Fruit fly (Drosophila melanogaster): Measurements from ENCODE around the gene CaMKI.

Gene CaMKI

DNA sequence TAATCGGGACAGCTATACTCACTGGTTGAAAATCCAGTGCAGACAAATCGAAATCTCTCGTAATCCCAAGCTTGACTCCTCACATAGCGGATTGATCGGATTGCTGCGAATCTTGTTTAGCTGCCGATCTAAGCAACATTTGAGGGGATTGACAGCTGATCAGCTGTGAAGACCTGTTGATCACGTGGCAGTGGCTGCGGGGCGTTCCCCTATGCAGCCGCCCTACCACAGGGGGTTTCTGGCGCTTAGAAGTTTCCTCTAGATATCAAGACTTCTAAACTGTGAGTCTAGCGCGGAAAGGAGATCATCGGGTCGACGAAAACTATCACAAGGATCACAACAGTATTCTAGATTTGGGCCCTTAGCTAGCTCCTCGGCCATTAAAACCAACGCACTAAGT, 13.3 kb downstream of the CaMKI start:
- TF ChIP-seq Myc (optimal IDR thresholded peaks at IDR 0.05): no peak
- TF ChIP-seq psq (optimal IDR thresholded peaks at IDR 0.05): no peak
- no peak for TF ChIP-seq Sin3A (optimal IDR thresholded peaks at IDR 0.05)
- TF ChIP-seq h (optimal IDR thresholded peaks at IDR 0.05): no peak
- TF ChIP-seq insv (optimal IDR thresholded peaks at IDR 0.05): no peak
- TF ChIP-seq ttk (optimal IDR thresholded peaks at IDR 0.05): no peak

DNA sequence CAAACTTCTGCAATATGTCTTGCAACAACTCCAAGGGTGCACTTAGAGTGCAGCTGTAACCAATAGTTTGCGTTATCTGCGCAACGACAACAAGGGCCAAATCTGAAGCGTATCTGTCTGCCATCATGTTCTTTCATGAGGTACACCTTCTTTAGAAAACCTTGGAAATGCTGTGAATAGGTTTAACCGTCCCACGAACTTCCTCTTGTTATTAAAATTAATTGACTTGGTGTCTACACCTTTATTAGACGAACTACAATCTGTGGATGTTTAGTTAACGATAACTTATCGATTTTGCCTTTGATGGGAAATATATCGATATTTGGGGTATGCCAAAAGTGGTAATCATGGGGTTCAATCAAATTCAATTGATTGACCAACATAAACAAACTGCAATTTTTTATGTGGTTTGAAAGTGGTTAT, 21.2 kb downstream of the CaMKI start, which contains the start of gene Taf3:
Gene Taf3, minus strand, starts transcription at position 286 of the 423 bp plus-strand sequence.
- TF ChIP-seq Myc (optimal IDR thresholded peaks at IDR 0.05) (no peak), h (optimal IDR thresholded peaks at IDR 0.05) (no peak), insv (optimal IDR thresholded peaks at IDR 0.05) (no peak), ttk (optimal IDR thresholded peaks at IDR 0.05) (no peak), Sin3A (optimal IDR thresholded peaks at IDR 0.05) (no peak), psq (optimal IDR thresholded peaks at IDR 0.05) (no peak)

DNA sequence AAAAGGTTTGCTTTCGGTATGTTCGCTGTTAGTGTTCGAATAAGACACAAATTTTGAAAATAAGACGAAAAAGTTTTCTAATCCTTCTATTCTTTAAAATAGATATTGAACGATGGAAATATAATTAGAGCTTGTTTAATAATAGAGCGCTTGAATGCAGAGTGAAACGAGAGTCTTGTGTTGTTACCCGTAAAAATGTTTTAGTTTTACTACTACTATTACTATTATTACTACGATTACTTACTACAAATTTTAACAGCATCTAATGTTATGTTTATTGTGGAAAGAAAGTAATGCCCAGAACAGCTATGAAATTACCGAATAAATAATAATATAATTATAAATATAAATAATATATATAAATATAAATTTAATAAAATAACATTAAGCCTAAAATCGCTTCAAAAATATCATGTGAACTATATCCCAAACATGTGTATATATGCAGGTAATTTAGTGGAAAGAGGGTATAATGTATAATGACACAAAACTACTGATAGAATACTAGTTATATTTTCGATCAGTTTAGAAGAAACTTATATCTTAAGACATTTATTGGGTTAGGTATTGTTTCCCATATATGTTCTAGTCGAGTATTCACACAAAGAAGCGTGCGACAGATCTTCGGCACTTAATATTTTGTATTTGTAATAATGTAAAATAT, 21.8 kb downstream of the CaMKI start, which contains the start of gene CG33941:
Gene CG33941, plus strand, starts transcription at position 522 of the 664 bp plus-strand sequence.
- TF ChIP-seq insv (optimal IDR thresholded peaks at IDR 0.05): no peak
- no peak for TF ChIP-seq Myc (optimal IDR thresholded peaks at IDR 0.05)
- TF ChIP-seq h (optimal IDR thresholded peaks at IDR 0.05): no peak
- no peak for TF ChIP-seq psq (optimal IDR thresholded peaks at IDR 0.05)
- no peak for TF ChIP-seq Sin3A (optimal IDR thresholded peaks at IDR 0.05)
- no peak for TF ChIP-seq ttk (optimal IDR thresholded peaks at IDR 0.05)

DNA sequence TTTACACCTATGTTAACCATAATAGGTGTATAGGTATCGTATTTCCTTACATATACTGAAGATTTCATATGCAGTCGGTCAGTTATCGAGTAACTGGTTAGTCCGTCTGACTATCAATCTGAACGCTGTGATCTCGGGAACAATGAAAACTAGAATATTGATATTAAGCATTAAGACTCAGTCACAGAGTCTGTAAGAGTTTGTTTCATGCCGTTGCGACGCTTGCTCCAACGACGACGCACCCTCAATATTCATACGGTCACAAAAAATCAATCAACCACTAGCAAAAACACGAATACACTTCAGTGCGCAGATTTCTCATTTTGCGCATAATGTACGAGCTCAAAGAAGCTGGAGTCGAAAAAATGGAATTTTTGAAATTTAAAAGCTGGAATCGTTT, 22.7 kb downstream of the CaMKI start:
- TF ChIP-seq psq (optimal IDR thresholded peaks at IDR 0.05): no peak
- no peak for TF ChIP-seq Sin3A (optimal IDR thresholded peaks at IDR 0.05)
- no peak for TF ChIP-seq insv (optimal IDR thresholded peaks at IDR 0.05)
- TF ChIP-seq h (optimal IDR thresholded peaks at IDR 0.05): no peak
- no peak for TF ChIP-seq Myc (optimal IDR thresholded peaks at IDR 0.05)
- no peak for TF ChIP-seq ttk (optimal IDR thresholded peaks at IDR 0.05)

DNA sequence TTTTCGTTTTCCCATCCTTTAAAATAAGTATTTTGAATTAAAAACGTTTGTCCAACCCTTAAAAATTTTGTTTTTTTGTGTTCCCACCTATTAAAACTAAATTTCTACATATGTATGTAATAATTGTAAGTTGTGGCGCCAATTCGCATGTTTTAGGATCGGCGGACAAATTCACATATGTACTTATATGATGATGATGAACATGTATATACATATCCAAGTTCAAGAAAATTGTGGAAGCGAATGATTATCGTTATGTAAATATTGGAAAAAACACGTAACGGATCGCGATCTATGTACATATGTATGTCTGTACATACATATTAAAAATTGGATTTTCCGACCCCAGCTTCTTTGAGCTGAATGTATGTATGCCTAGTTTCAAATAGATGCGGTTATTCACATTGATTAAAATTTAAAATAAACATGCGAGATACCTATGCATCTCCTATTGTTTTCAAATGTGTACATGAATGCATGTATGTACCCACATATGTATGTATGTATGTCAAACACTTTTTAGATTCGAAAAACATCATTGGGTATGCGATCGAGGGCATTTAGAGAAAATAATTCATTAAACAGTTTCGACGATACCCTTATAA, 23.4 kb downstream of the CaMKI start:
- TF ChIP-seq insv (optimal IDR thresholded peaks at IDR 0.05) (no peak), Sin3A (optimal IDR thresholded peaks at IDR 0.05) (no peak), h (optimal IDR thresholded peaks at IDR 0.05) (no peak), psq (optimal IDR thresholded peaks at IDR 0.05) (no peak), Myc (optimal IDR thresholded peaks at IDR 0.05) (no peak), ttk (optimal IDR thresholded peaks at IDR 0.05) (no peak)

DNA sequence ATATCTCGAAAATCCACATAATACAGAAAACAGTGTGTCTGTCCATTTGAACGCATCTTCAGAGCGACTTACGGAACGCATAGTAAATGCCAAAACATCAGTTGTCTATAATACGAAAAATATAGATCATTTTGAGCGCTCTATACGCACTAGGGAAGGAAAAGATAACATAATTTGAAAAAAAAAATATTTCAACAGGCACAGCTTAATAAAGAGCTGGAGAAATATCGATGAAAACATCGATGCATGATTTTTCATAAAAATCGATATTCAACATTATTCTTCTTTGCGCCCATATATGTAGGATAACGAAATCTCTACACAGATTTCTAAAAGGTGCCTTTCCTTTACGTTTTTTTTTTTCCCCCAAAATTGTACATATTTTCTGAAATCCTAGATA, 36.4 kb downstream of the CaMKI start:
- TF ChIP-seq h (optimal IDR thresholded peaks at IDR 0.05) (no peak), psq (optimal IDR thresholded peaks at IDR 0.05) (no peak)

DNA sequence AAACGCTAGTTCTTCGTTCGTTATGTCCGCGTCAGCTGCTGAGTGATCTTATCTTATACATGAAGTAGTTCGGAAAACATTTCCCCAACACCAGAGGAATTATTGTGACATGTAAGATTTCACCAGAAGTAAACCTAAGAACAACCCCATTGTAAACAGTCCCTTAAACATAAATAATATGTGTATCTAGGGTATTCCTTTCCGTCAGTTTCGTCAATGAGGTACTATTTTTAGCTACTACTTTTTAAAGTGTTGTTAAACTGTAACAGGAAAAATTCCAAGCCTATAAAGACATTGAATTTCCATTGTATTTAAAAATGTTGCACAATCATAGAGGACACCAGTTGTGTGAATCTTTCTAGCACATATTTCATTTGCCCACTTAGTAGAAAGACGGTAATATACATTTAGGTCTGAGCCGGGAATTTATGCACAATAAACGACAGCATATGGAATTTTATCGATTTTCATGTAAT, 37.4 kb downstream of the CaMKI start:
- TF ChIP-seq Sin3A (optimal IDR thresholded peaks at IDR 0.05) (no peak), insv (optimal IDR thresholded peaks at IDR 0.05) (no peak), ttk (optimal IDR thresholded peaks at IDR 0.05) (no peak), h (optimal IDR thresholded peaks at IDR 0.05) (no peak), Myc (optimal IDR thresholded peaks at IDR 0.05) (no peak), psq (optimal IDR thresholded peaks at IDR 0.05) (no peak)

DNA sequence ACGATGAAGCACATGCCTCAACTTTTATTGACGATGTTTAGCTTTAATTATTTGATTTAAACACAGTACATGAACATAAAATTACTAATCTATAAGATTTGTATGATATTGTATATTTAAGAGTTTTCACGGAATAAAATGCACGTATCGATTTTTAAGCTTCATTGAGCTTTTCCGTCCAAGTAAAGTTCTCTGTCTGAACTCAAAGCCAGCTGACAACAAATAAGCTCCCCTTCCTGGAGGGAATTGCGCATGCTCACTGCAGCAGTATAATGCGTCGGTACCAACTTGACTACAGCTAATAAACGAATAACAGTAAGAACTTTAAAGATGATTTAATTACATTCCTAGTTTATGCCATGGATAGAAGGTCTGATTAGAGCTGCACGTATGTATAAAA, 38.3 kb downstream of the CaMKI start:
- TF ChIP-seq ttk (optimal IDR thresholded peaks at IDR 0.05) (no peak), Myc (optimal IDR thresholded peaks at IDR 0.05) (no peak), psq (optimal IDR thresholded peaks at IDR 0.05) (no peak), Sin3A (optimal IDR thresholded peaks at IDR 0.05) (no peak), insv (optimal IDR thresholded peaks at IDR 0.05) (no peak), h (optimal IDR thresholded peaks at IDR 0.05) (no peak)

DNA sequence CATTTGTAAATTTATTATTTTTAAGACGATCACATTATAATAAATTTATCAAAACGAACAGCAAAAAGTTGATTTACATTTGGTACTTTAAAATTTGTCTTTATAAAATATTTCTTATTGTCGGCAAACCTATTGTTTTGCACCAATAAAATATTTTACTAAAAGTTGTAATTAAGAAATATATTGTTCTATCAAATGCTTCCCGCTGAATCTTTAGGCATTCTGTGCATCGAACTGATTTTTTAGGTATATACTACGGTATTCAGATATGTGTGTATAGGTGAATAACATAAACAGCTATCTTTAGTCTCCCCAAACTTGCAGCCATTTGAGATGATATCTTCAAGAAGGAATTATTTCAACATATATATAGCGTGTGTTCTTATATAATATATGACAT, 40.5 kb downstream of the CaMKI start:
- TF ChIP-seq h (optimal IDR thresholded peaks at IDR 0.05): no peak
- no peak for TF ChIP-seq Sin3A (optimal IDR thresholded peaks at IDR 0.05)
- no peak for TF ChIP-seq ttk (optimal IDR thresholded peaks at IDR 0.05)
- no peak for TF ChIP-seq Myc (optimal IDR thresholded peaks at IDR 0.05)
- TF ChIP-seq psq (optimal IDR thresholded peaks at IDR 0.05): no peak
- TF ChIP-seq insv (optimal IDR thresholded peaks at IDR 0.05): no peak

DNA sequence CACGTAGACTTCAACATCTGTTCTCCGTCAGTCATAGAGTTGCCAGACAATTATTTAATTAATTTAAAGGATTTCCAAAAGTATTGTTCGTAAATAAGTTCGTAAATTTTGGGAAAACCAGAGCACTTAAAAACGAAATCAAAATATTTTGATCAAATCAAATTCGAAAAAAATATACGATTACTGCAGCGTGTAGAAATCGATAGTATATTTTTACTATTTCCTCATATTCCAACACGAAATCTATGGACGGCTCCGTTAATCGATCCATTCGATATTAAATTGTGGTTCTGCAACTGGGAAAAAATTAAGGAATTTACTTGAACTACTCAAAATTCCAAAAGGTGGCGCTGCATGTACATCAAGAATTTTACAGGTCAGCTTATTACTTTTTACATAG, 41.1 kb downstream of the CaMKI start:
- TF ChIP-seq ttk (optimal IDR thresholded peaks at IDR 0.05) (no peak), insv (optimal IDR thresholded peaks at IDR 0.05) (no peak), psq (optimal IDR thresholded peaks at IDR 0.05) (no peak), h (optimal IDR thresholded peaks at IDR 0.05) (no peak), Sin3A (optimal IDR thresholded peaks at IDR 0.05) (no peak), Myc (optimal IDR thresholded peaks at IDR 0.05) (no peak)

DNA sequence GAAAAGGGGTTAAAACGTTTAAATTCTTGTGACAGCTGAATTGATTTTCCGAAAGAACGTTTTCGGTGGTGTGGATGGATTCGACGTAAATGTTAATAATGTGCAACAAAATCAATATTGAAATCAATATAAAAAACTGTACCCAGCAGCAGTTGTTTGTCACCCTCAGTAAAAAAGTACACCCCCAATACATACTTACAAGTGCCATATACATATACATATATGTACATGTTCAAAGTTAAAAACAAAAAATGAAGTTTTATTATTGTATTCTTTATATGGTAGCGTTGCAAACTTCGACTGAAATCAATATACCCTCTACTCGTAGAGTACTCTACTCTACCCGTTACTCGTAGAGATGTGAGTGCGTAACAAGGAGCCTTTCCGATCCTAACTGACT, 42.2 kb downstream of the CaMKI start:
- TF ChIP-seq Sin3A (optimal IDR thresholded peaks at IDR 0.05) (no peak), psq (optimal IDR thresholded peaks at IDR 0.05) (no peak), h (optimal IDR thresholded peaks at IDR 0.05) (no peak)

DNA sequence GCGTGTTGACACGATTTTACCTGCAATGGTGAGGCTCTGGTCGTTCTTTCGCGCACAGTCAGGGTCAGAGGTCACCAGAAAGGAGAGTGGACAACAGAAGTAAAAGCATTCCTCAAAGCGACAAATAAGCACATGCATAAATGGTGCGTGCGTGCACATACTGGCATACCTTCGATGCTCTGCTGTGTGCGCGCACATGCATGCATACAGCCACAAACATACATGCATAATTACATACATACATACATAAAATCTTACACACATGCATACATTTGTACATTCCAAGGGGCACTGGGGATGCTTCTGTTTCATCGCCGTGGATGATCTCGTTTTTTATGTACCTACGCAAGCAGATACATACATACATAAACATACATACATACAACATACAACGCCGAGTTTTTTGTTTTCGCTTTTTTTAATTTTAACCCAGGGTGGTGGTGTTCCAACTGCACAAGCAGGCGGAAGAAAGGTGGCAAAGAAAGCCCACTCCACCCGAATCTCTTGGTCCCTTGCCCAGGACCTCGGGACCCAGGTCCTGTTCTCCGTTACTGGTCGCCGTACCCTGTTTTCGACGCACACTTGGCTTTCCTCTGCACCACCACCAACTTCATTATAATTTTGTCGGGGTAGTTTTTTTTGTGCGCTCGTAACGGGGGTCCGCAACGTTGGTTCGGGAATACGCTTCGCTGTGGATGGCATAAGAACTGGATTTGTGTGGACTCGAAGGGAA, 43.7 kb downstream of the CaMKI start, which contains the start of gene Asator:
Gene Asator, minus strand, starts transcription at position 167 of the 733 bp plus-strand sequence.
- TF ChIP-seq insv (optimal IDR thresholded peaks at IDR 0.05): no peak
- no peak for TF ChIP-seq h (optimal IDR thresholded peaks at IDR 0.05)
- no peak for TF ChIP-seq Sin3A (optimal IDR thresholded peaks at IDR 0.05)
- no peak for TF ChIP-seq psq (optimal IDR thresholded peaks at IDR 0.05)
- TF ChIP-seq Myc (optimal IDR thresholded peaks at IDR 0.05): no peak
- TF ChIP-seq ttk (optimal IDR thresholded peaks at IDR 0.05): no peak

Measured in Kc167 (cell line).